Fruit fly (Drosophila melanogaster) whole organism, embryonic: ENCODE results near the gene H2.0.
A peak's percentile ranks its signal among the peaks of the same experiment; 100 is the strongest.

Experiments
- Asciz ChIP-seq: fragments of 200-800 bp; sonication (Bioruptor generic); optimal IDR thresholded peaks from 2 replicates; lab custom pipeline; 2017; ENCODE audit warnings: missing biosample characterization, mild to moderate bottlenecking, missing genetic modification characterization, missing genetic modification reagents
- Bgb ChIP-seq: fragments of 200-800 bp; sonication (Bioruptor generic); IDR thresholded peaks from 2 replicates; pipeline ENCODE4 v1.3.6; 2022; ENCODE audit warnings: missing biosample characterization, missing genetic modification characterization; ENCODE audit not compliant: partially characterized antibody
- Blimp-1 ChIP-seq: fragments of 200-800 bp; sonication (Bioruptor generic); optimal IDR thresholded peaks from 3 replicates; lab custom pipeline; 2018; ENCODE audit warnings: missing biosample characterization, missing genetic modification characterization, mild to moderate bottlenecking, moderate library complexity, missing genetic modification reagents
- C15 ChIP-seq: fragments of 200-800 bp; sonication (Bioruptor generic); IDR thresholded peaks from 3 replicates; pipeline ENCODE4 v1.3.6; 2022; ENCODE audit warnings: missing biosample characterization, missing genetic modification characterization
- CG10366 ChIP-seq: fragments of 200-800 bp; sonication (Bioruptor generic); IDR thresholded peaks from 2 replicates; pipeline ENCODE4 v1.3.6; 2022; ENCODE audit warnings: missing biosample characterization, missing genetic modification characterization
- CG10654 ChIP-seq: fragments of 200-800 bp; sonication (Bioruptor generic); optimal IDR thresholded peaks from 2 replicates; lab custom pipeline; 2016; ENCODE audit warnings: missing biosample characterization, missing genetic modification characterization
- CG14667 ChIP-seq: fragments of 200-800 bp; sonication (Bioruptor generic); IDR thresholded peaks from 2 replicates; pipeline ENCODE4 v1.3.6; 2022; ENCODE audit warnings: missing biosample characterization, missing genetic modification characterization
- CG16779 ChIP-seq: fragments of 200-800 bp; sonication (Bioruptor generic); IDR thresholded peaks from 2 replicates; pipeline ENCODE4 v1.3.6; 2022; ENCODE audit warnings: missing biosample characterization, missing genetic modification characterization
- CG1832 ChIP-seq: fragments of 200-800 bp; sonication (Bioruptor generic); optimal IDR thresholded peaks from 2 replicates; lab custom pipeline; 2017; ENCODE audit warnings: missing biosample characterization, mild to moderate bottlenecking, missing genetic modification characterization, inconsistent platforms
- CG18764 ChIP-seq: fragments of 200-800 bp; sonication (Bioruptor generic); optimal IDR thresholded peaks from 3 replicates; lab custom pipeline; 2016; ENCODE audit warnings: missing biosample characterization, missing genetic modification characterization
- CG30431 ChIP-seq: fragments of 200-800 bp; sonication (Bioruptor generic); optimal IDR thresholded peaks from 2 replicates; lab custom pipeline; 2017; ENCODE audit warnings: missing biosample characterization, missing genetic modification characterization
- CG31441 ChIP-seq: fragments of 200-800 bp; sonication (Bioruptor generic); IDR thresholded peaks from 2 replicates; pipeline ENCODE4 v1.3.6; 2022; ENCODE audit warnings: missing biosample characterization, missing genetic modification characterization
- CG3163 ChIP-seq: fragments of 200-800 bp; sonication (Bioruptor generic); optimal IDR thresholded peaks from 3 replicates; lab custom pipeline; 2016; ENCODE audit warnings: missing biosample characterization, missing genetic modification characterization
- CG42726 ChIP-seq: fragments of 200-800 bp; sonication (Bioruptor generic); IDR thresholded peaks from 2 replicates; pipeline ENCODE4 v1.3.6; 2022; ENCODE audit warnings: missing biosample characterization, missing genetic modification characterization; ENCODE audit not compliant: partially characterized antibody
- CG4617 ChIP-seq: fragments of 200-800 bp; sonication (Bioruptor generic); optimal IDR thresholded peaks from 3 replicates; lab custom pipeline; 2016; ENCODE audit warnings: missing biosample characterization, missing genetic modification characterization, borderline replicate concordance
- CG4820 ChIP-seq: fragments of 200-800 bp; sonication (Bioruptor generic); optimal IDR thresholded peaks from 3 replicates; lab custom pipeline; 2016; ENCODE audit warnings: missing biosample characterization, missing genetic modification characterization
- CG6254 ChIP-seq: fragments of 200-800 bp; sonication (Bioruptor generic); optimal IDR thresholded peaks from 3 replicates; lab custom pipeline; 2017; ENCODE audit warnings: mild to moderate bottlenecking, missing biosample characterization, missing genetic modification reagents, missing genetic modification characterization
- CG6765 ChIP-seq: fragments of 200-800 bp; sonication (Bioruptor generic); optimal IDR thresholded peaks from 3 replicates; lab custom pipeline; 2017; ENCODE audit warnings: missing biosample characterization, mild to moderate bottlenecking, missing genetic modification characterization
- CG8089 ChIP-seq: fragments of 200-800 bp; sonication (Bioruptor generic); optimal IDR thresholded peaks from 3 replicates; lab custom pipeline; 2016; ENCODE audit warnings: missing biosample characterization, missing genetic modification characterization
- CG8944 ChIP-seq: fragments of 200-800 bp; sonication (Bioruptor generic); optimal IDR thresholded peaks from 3 replicates; lab custom pipeline; 2016; ENCODE audit warnings: missing biosample characterization, missing genetic modification characterization
- CG9727 ChIP-seq: fragments of 200-800 bp; sonication (Bioruptor generic); optimal IDR thresholded peaks from 3 replicates; lab custom pipeline; 2017; ENCODE audit warnings: missing biosample characterization, mild to moderate bottlenecking, missing genetic modification characterization
- CTCF ChIP-seq: fragments of 200-800 bp; sonication (Bioruptor generic); optimal IDR thresholded peaks from 2 replicates; lab custom pipeline; 2017; ENCODE audit warnings: missing biosample characterization, mild to moderate bottlenecking, missing genetic modification characterization, moderate library complexity
- Hand ChIP-seq: fragments of 200-800 bp; sonication (Bioruptor generic); optimal IDR thresholded peaks from 2 replicates; lab custom pipeline; 2017; ENCODE audit warnings: mild to moderate bottlenecking, missing biosample characterization, missing genetic modification reagents, missing genetic modification characterization
- Hr51 ChIP-seq, 2 experiments: fragments of 200-800 bp; sonication (Bioruptor generic); optimal IDR thresholded peaks; 2 replicates in 1 of 2; 3 replicates in 1 of 2; lab custom pipeline; 2016 to 2018; ENCODE audit warnings: missing biosample characterization in 2 of 2, missing genetic modification characterization in 2 of 2, mild to moderate bottlenecking in 1 of 2, moderate library complexity in 1 of 2
- Oaz ChIP-seq: fragments of 200-800 bp; sonication (Bioruptor generic); IDR thresholded peaks from 2 replicates; pipeline ENCODE4 v1.3.6; 2022; ENCODE audit warnings: missing biosample characterization, missing genetic modification characterization
- Xrp1 ChIP-seq: fragments of 200-800 bp; sonication (Bioruptor generic); IDR thresholded peaks from 2 replicates; pipeline ENCODE4 v1.3.6; 2022; ENCODE audit warnings: missing biosample characterization, missing genetic modification characterization
- YL-1 ChIP-seq: fragments of 200-800 bp; sonication (Bioruptor generic); optimal IDR thresholded peaks from 3 replicates; lab custom pipeline; 2017; ENCODE audit warnings: missing biosample characterization, mild to moderate bottlenecking, missing genetic modification characterization
- abd-A ChIP-seq: fragments of 200-800 bp; sonication (Bioruptor generic); optimal IDR thresholded peaks from 3 replicates; lab custom pipeline; 2019; ENCODE audit warnings: missing biosample characterization, mild to moderate bottlenecking, missing genetic modification characterization, moderate library complexity
- ash1 ChIP-seq: fragments of 200-800 bp; sonication (Bioruptor generic); optimal IDR thresholded peaks from 2 replicates; lab custom pipeline; 2018; ENCODE audit warnings: missing biosample characterization, mild to moderate bottlenecking, missing genetic modification characterization
- bigmax ChIP-seq: fragments of 200-800 bp; sonication (Bioruptor generic); optimal IDR thresholded peaks from 2 replicates; lab custom pipeline; 2018; ENCODE audit warnings: missing biosample characterization, mild to moderate bottlenecking, missing genetic modification characterization
- bsh ChIP-seq, 2 experiments: fragments of 200-800 bp; sonication (Bioruptor generic); optimal IDR thresholded peaks; 2 replicates each; lab custom pipeline; 2017 to 2018; ENCODE audit warnings: mild to moderate bottlenecking in 2 of 2, missing biosample characterization in 2 of 2, missing genetic modification characterization in 2 of 2, moderate library complexity in 1 of 2
- cas ChIP-seq: fragments of 200-800 bp; sonication (Bioruptor generic); IDR thresholded peaks from 2 replicates; pipeline ENCODE4 v1.3.6; 2022; ENCODE audit warnings: missing biosample characterization, missing genetic modification characterization
- eve ChIP-seq, 2 experiments: fragments of >200 bp; optimal IDR thresholded peaks; 2 replicates each; lab custom pipeline; 2017; ENCODE audit warnings: missing biosample characterization in 2 of 2, missing genetic modification characterization in 2 of 2
- gsb-n ChIP-seq: fragments of 200-800 bp; sonication (Bioruptor generic); optimal IDR thresholded peaks from 3 replicates; lab custom pipeline; 2018; ENCODE audit warnings: missing biosample characterization, mild to moderate bottlenecking, missing genetic modification characterization
- hth ChIP-seq: fragments of >200 bp; optimal IDR thresholded peaks from 2 replicates; lab custom pipeline; 2017; ENCODE audit warnings: inconsistent platforms
- jumu ChIP-seq: fragments of 200-800 bp; sonication (Bioruptor generic); optimal IDR thresholded peaks from 3 replicates; lab custom pipeline; 2016; ENCODE audit warnings: missing biosample characterization, missing genetic modification characterization
- kah ChIP-seq: fragments of 200-800 bp; sonication (Bioruptor generic); optimal IDR thresholded peaks from 2 replicates; lab custom pipeline; 2018; ENCODE audit warnings: missing biosample characterization, mild to moderate bottlenecking, missing genetic modification characterization
- kay ChIP-seq: fragments of 200-800 bp; sonication (Bioruptor generic); optimal IDR thresholded peaks from 2 replicates; lab custom pipeline; 2016; ENCODE audit warnings: missing biosample characterization, missing genetic modification characterization
- luna ChIP-seq: fragments of 200-800 bp; sonication (Bioruptor generic); optimal IDR thresholded peaks from 2 replicates; lab custom pipeline; 2016; ENCODE audit warnings: missing biosample characterization, missing genetic modification characterization
- mam ChIP-seq: fragments of 200-800 bp; sonication (Bioruptor generic); optimal IDR thresholded peaks from 3 replicates; lab custom pipeline; 2016; ENCODE audit warnings: missing biosample characterization, missing genetic modification characterization
- mirr ChIP-seq: fragments of 200-800 bp; sonication (Bioruptor generic); optimal IDR thresholded peaks from 3 replicates; lab custom pipeline; 2018; ENCODE audit warnings: missing biosample characterization, mild to moderate bottlenecking, missing genetic modification characterization
- odd ChIP-seq: fragments of 200-800 bp; sonication (Bioruptor generic); optimal IDR thresholded peaks from 2 replicates; lab custom pipeline; 2017; ENCODE audit warnings: missing biosample characterization, mild to moderate bottlenecking, missing genetic modification characterization
- pan ChIP-seq, 4 experiments: fragments of >200 bp in 3 of 4; fragments of 200-800 bp in 1 of 4; sonication (Bioruptor generic) in 1 of 4; optimal IDR thresholded peaks in 3 of 4; IDR thresholded peaks in 1 of 4; 2 replicates each; pipeline versions ENCODE4 v1.3.6 to Lab custom; 2017 to 2022; ENCODE audit warnings: missing biosample characterization in 2 of 4, missing genetic modification characterization in 2 of 4, mixed read lengths in 1 of 4
- pb ChIP-seq: fragments of 200-800 bp; sonication (Bioruptor generic); optimal IDR thresholded peaks from 3 replicates; lab custom pipeline; 2016; ENCODE audit warnings: missing biosample characterization, missing genetic modification characterization
- pita ChIP-seq: fragments of 200-800 bp; sonication (Bioruptor generic); optimal IDR thresholded peaks from 2 replicates; lab custom pipeline; 2017; ENCODE audit warnings: missing biosample characterization, mild to moderate bottlenecking, missing genetic modification characterization
- row ChIP-seq: fragments of 200-800 bp; sonication (Bioruptor generic); IDR thresholded peaks from 3 replicates; pipeline ENCODE4 v1.3.6; 2022; ENCODE audit warnings: missing biosample characterization, missing genetic modification characterization
- sens ChIP-seq: fragments of 200-800 bp; sonication (Bioruptor generic); peaks from one replicate; lab custom pipeline; 2016; ENCODE audit warnings: missing biosample characterization, missing genetic modification characterization
- sisA ChIP-seq: fragments of 200-800 bp; sonication (Bioruptor generic); IDR thresholded peaks from 2 replicates; pipeline ENCODE4 v1.3.6; 2022; ENCODE audit warnings: missing biosample characterization, missing genetic modification characterization
- slou ChIP-seq: fragments of 200-800 bp; sonication (Bioruptor generic); optimal IDR thresholded peaks from 3 replicates; lab custom pipeline; 2016; ENCODE audit warnings: missing biosample characterization, missing genetic modification characterization
- sr ChIP-seq: fragments of 200-800 bp; sonication (Bioruptor generic); IDR thresholded peaks from 3 replicates; pipeline ENCODE4 v1.3.6; 2022; ENCODE audit warnings: missing biosample characterization, missing genetic modification characterization
- tna ChIP-seq: fragments of 200-800 bp; sonication (Bioruptor generic); IDR thresholded peaks from 2 replicates; pipeline ENCODE4 v1.3.6; 2022; ENCODE audit warnings: missing biosample characterization, missing genetic modification characterization; ENCODE audit not compliant: partially characterized antibody

H2.0 gene

DNA sequence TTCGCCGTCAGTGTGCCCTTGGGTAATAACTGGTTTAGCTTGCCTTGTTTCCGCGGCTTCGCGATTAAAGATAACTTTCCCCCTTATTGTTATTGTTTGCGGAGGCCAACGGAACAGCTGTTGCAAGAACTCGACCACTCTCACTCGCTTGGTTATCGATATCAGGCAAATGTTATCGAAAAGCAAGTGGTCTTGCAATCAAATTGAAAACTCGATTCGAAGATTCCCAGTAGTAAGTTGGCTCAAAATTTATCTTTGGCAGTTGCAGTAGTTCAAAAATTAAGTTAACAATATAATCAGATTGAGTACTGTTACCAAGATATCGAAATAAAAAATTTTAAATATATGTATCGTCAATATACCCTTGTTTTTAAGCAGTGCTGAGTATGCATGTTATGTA is 46.6 kb upstream of the H2.0 start, which contains the start of the genes Fbw5 and CG9147 (continued):
- peak; percentile 99 to 100 for TF ChIP-seq bsh (GFP tag; optimal IDR thresholded peaks at IDR 0.05; lab: Kevin White, UChicago)
- peak; percentile 99 for TF ChIP-seq Hand (GFP tag; lab: Kevin White, UChicago)
- TF ChIP-seq CG4617 (GFP tag; lab: Kevin White, UChicago): peak; percentile 100
- peak; percentile 98 for TF ChIP-seq C15 (GFP tag; lab: Robert Waterston, UW)
- TF ChIP-seq tna (GFP tag; lab: Robert Waterston, UW): peak; percentile 63
- TF ChIP-seq mam (GFP tag; lab: Kevin White, UChicago): peak; percentile 100
- TF ChIP-seq CG6765 (GFP tag; lab: Kevin White, UChicago): peak; percentile 93
- peak; percentile 100 for TF ChIP-seq YL-1 (GFP tag; lab: Kevin White, UChicago)
- TF ChIP-seq CTCF (GFP tag; lab: Kevin White, UChicago): peak; percentile 68
- no peak for TF ChIP-seq hth (lab: Kevin White, UChicago)
- peak; percentile 99 for TF ChIP-seq CG30431 (GFP tag; lab: Kevin White, UChicago)
- peak; percentile 97 for TF ChIP-seq ash1 (GFP tag; lab: Kevin White, UChicago)
- peak; percentile 98 for TF ChIP-seq CG16779
- peak; percentile 99 for TF ChIP-seq jumu (GFP tag; lab: Kevin White, UChicago)
- TF ChIP-seq CG8944 (GFP tag; lab: Kevin White, UChicago): peak; percentile 99
- peak; percentile 100 for TF ChIP-seq sisA
- peak in 1 of 2 experiments; percentile 70 for TF ChIP-seq eve (GFP tag; optimal IDR thresholded peaks at IDR 0.05; lab: Kevin White, UChicago)
- peak; percentile 81 for TF ChIP-seq bigmax (GFP tag; lab: Kevin White, UChicago)
- peak; percentile 99 for TF ChIP-seq CG4820 (GFP tag; lab: Kevin White, UChicago)
- peak; percentile 99 for TF ChIP-seq Oaz (GFP tag; lab: Robert Waterston, UW)
- peak; percentile 99 for TF ChIP-seq odd (GFP tag; lab: Kevin White, UChicago)
- TF ChIP-seq CG6254 (GFP tag; lab: Kevin White, UChicago): peak; percentile 95
- TF ChIP-seq CG10654 (GFP tag; lab: Kevin White, UChicago): peak; percentile 99
- TF ChIP-seq sr (GFP tag; lab: Robert Waterston, UW): peak; percentile 98
- TF ChIP-seq mirr (GFP tag; lab: Kevin White, UChicago): peak; percentile 97
- peak; percentile 100 for TF ChIP-seq CG10366 (GFP tag; lab: Robert Waterston, UW)
- TF ChIP-seq CG9727: peak; percentile 100
- TF ChIP-seq Blimp-1 (GFP tag; lab: Kevin White, UChicago): peak; percentile 99
- TF ChIP-seq CG18764 (GFP tag; lab: Kevin White, UChicago): peak; percentile 98
- peak; percentile 99 for TF ChIP-seq cas (GFP tag; lab: Robert Waterston, UW)
- no peak for TF ChIP-seq pita
- peak; percentile 99 for TF ChIP-seq Asciz
- peak; percentile 58; the same call in 1 of the 2 replicates for TF ChIP-seq Bgb (GFP tag; lab: Robert Waterston, UW)
- TF ChIP-seq gsb-n (tag; lab: Kevin White, UChicago): peak; percentile 100
- TF ChIP-seq Hr51 (GFP tag; optimal IDR thresholded peaks at IDR 0.05; lab: Kevin White, UChicago): peak; percentile 99 to 100
- peak; percentile 98 for TF ChIP-seq CG14667 (GFP tag; lab: Robert Waterston, UW)
- TF ChIP-seq pb (GFP tag; lab: Kevin White, UChicago): peak; percentile 99
- TF ChIP-seq abd-A (tag; lab: Kevin White, UChicago): no peak
- peak; percentile 99 for TF ChIP-seq kay (GFP tag; lab: Kevin White, UChicago)
- TF ChIP-seq CG42726 (GFP tag; lab: Robert Waterston, UW): no peak
- peak; percentile 100 for TF ChIP-seq row (GFP tag; lab: Robert Waterston, UW)
- peak; percentile 99 for TF ChIP-seq CG31441 (GFP tag; lab: Robert Waterston, UW)
- TF ChIP-seq luna (GFP tag; lab: Kevin White, UChicago): peak; percentile 99
- TF ChIP-seq slou (GFP tag; lab: Kevin White, UChicago): peak; percentile 99
- peak; percentile 100 for TF ChIP-seq sens (GFP tag; lab: Kevin White, UChicago)
- TF ChIP-seq CG3163 (GFP tag; lab: Kevin White, UChicago): peak; percentile 95
- peak; percentile 99 for TF ChIP-seq CG8089
- no peak for TF ChIP-seq CG1832 (GFP tag; lab: Kevin White, UChicago)
- TF ChIP-seq Xrp1 (GFP tag; lab: Robert Waterston, UW): peak; percentile 100
- TF ChIP-seq pan (optimal IDR thresholded peaks at IDR 0.05; lab: Kevin White, UChicago): peak in 1 of 2 experiments; percentile 25
- peak; percentile 70 to 99 for TF ChIP-seq pan (GFP tag; optimal IDR thresholded peaks at IDR 0.05 in 1 of 2, IDR thresholded peaks at IDR 0.05 in 1 of 2)
- TF ChIP-seq kah: peak; percentile 98
